Worm (Caenorhabditis elegans) whole organism, L4 larva: ENCODE measurements around the gene unc-70.

Experiments
- F10B5.3 ChIP-seq: sonication (generic microtip); optimal IDR thresholded peaks from 2 replicates; lab custom pipeline; 2016; ENCODE audit warnings: mild to moderate bottlenecking, missing genetic modification characterization, missing compliant biosample characterization
- F37D6.2 ChIP-seq: sonication (generic microtip); optimal IDR thresholded peaks from 2 replicates; lab custom pipeline; 2016; ENCODE audit warnings: mild to moderate bottlenecking, missing genetic modification characterization, missing compliant biosample characterization
- T20F7.1 ChIP-seq: fragments of 200-800 bp; sonication (Bioruptor generic); optimal IDR thresholded peaks from 2 replicates; lab custom pipeline; 2018; ENCODE audit warnings: mild to moderate bottlenecking, missing genetic modification characterization, missing compliant biosample characterization
- Y75B8A.6 ChIP-seq: fragments of 200-800 bp; sonication (Bioruptor generic); IDR thresholded peaks from 2 replicates; pipeline ENCODE4 v1.3.6; 2022; ENCODE audit warnings: missing genetic modification reagents, missing genetic modification characterization, missing compliant biosample characterization
- ZK546.5 ChIP-seq, 2 experiments: sonication (generic microtip); optimal IDR thresholded peaks; 2 replicates each; lab custom pipeline; 2017; ENCODE audit warnings: missing biosample characterization in 2 of 2, missing genetic modification characterization in 2 of 2
- aha-1 ChIP-seq: fragments of 150-350 bp; peaks from one replicate; lab custom pipeline; 2014; ENCODE audit warnings: missing biosample characterization, missing genetic modification characterization
- aly-2 ChIP-seq: sonication (generic microtip); optimal IDR thresholded peaks from 2 replicates; lab custom pipeline; 2018; ENCODE audit warnings: missing biosample characterization, missing genetic modification characterization
- attf-4 ChIP-seq: sonication (generic microtip); optimal IDR thresholded peaks from 3 replicates; lab custom pipeline; 2017; ENCODE audit warnings: missing biosample characterization, missing genetic modification characterization
- ceh-32 ChIP-seq: sonication (generic microtip); optimal IDR thresholded peaks from 2 replicates; lab custom pipeline; 2016; ENCODE audit warnings: mild to moderate bottlenecking, missing genetic modification characterization, missing compliant biosample characterization; ENCODE audit not compliant: poor library complexity
- ceh-82 ChIP-seq: sonication (generic microtip); optimal IDR thresholded peaks from 2 replicates; lab custom pipeline; 2017; ENCODE audit warnings: missing biosample characterization, missing genetic modification characterization
- daf-16 ChIP-seq, 3 experiments: sonication (generic microtip); optimal IDR thresholded peaks; 2 replicates each; lab custom pipeline; 2016 to 2017; ENCODE audit warnings: missing genetic modification characterization in 3 of 3, missing genetic modification reagents in 3 of 3, mild to moderate bottlenecking in 2 of 3, missing compliant biosample characterization in 2 of 3, missing biosample characterization in 1 of 3, moderate library complexity in 1 of 3
- daf-8 ChIP-seq: fragments of 200-800 bp; sonication (Bioruptor generic); IDR thresholded peaks from 2 replicates; pipeline ENCODE4 v1.3.6; 2022; ENCODE audit warnings: missing genetic modification characterization, missing compliant biosample characterization
- dmd-6 ChIP-seq: fragments of 200-800 bp; sonication (Bioruptor generic); IDR thresholded peaks from 2 replicates; pipeline ENCODE4 v1.3.6; 2022; ENCODE audit warnings: missing genetic modification reagents, missing genetic modification characterization, missing compliant biosample characterization
- dmd-9 ChIP-seq: fragments of 200-800 bp; sonication (Bioruptor generic); IDR thresholded peaks from 2 replicates; pipeline ENCODE4 v1.3.6; 2022; ENCODE audit warnings: missing genetic modification reagents, missing genetic modification characterization, missing compliant biosample characterization
- dpl-1 ChIP-seq: fragments of 150-350 bp; optimal IDR thresholded peaks from 2 replicates; lab custom pipeline; 2014; ENCODE audit warnings: missing biosample characterization, missing genetic modification reagents, missing genetic modification characterization
- duxl-1 ChIP-seq: sonication (generic microtip); optimal IDR thresholded peaks from 2 replicates; lab custom pipeline; 2016; ENCODE audit warnings: mild to moderate bottlenecking, missing genetic modification characterization, moderate library complexity, missing compliant biosample characterization; ENCODE audit not compliant: poor library complexity
- dve-1 ChIP-seq: sonication (generic microtip); optimal IDR thresholded peaks from 2 replicates; lab custom pipeline; 2017; ENCODE audit warnings: antibody characterized with exemption, mild to moderate bottlenecking, missing genetic modification characterization, missing compliant biosample characterization; ENCODE audit not compliant: insufficient read depth
- egl-27 ChIP-seq: sonication (generic microtip); optimal IDR thresholded peaks from 3 replicates; lab custom pipeline; 2017; ENCODE audit warnings: missing biosample characterization, missing genetic modification reagents, missing genetic modification characterization
- hlh-11 ChIP-seq: fragments of 200-800 bp; sonication (Bioruptor generic); optimal IDR thresholded peaks from 2 replicates; lab custom pipeline; 2018; ENCODE audit warnings: mild to moderate bottlenecking, missing genetic modification characterization, missing compliant biosample characterization
- hlh-30 ChIP-seq: sonication (generic microtip); optimal IDR thresholded peaks from 2 replicates; lab custom pipeline; 2017; ENCODE audit warnings: antibody characterized with exemption, mild to moderate bottlenecking, missing genetic modification characterization, missing compliant biosample characterization; ENCODE audit not compliant: insufficient read depth
- hmg-1.1 ChIP-seq: fragments of 200-800 bp; sonication (Bioruptor generic); IDR thresholded peaks from 2 replicates; pipeline ENCODE4 v1.3.6; 2022; ENCODE audit warnings: missing genetic modification reagents, missing genetic modification characterization, missing compliant biosample characterization
- lim-7 ChIP-seq: fragments of 200-800 bp; sonication (Bioruptor generic); IDR thresholded peaks from 2 replicates; pipeline ENCODE4 v1.3.6; 2022; ENCODE audit warnings: missing genetic modification characterization, missing compliant biosample characterization
- lin-38 ChIP-seq: fragments of 200-800 bp; sonication (Bioruptor generic); IDR thresholded peaks from 2 replicates; pipeline ENCODE4 v1.3.6; 2022; ENCODE audit warnings: missing genetic modification reagents, missing genetic modification characterization, missing compliant biosample characterization
- madf-5 ChIP-seq, 2 experiments: fragments of 200-800 bp; sonication (Bioruptor generic); IDR thresholded peaks; 2 replicates each; pipeline ENCODE4 v1.3.6; 2022; ENCODE audit warnings: missing compliant biosample characterization in 2 of 2, missing genetic modification characterization in 2 of 2
- mdt-29 ChIP-seq: fragments of 200-800 bp; sonication (Bioruptor generic); IDR thresholded peaks from 2 replicates; pipeline ENCODE4 v1.3.6; 2022; ENCODE audit warnings: missing genetic modification reagents, missing genetic modification characterization, missing compliant biosample characterization
- mxl-2 ChIP-seq: fragments of 200-800 bp; sonication (Bioruptor generic); conservative IDR thresholded peaks from 2 replicates; pipeline ENCODE4 v1.3.6; 2022; ENCODE audit warnings: missing genetic modification reagents, missing genetic modification characterization, missing compliant biosample characterization
- nhr-102 ChIP-seq: sonication (generic microtip); optimal IDR thresholded peaks from 2 replicates; lab custom pipeline; 2016; ENCODE audit warnings: mild to moderate bottlenecking, missing genetic modification characterization, moderate library complexity, missing compliant biosample characterization
- nhr-11 ChIP-seq: fragments of 150-350 bp; optimal IDR thresholded peaks from 2 replicates; lab custom pipeline; 2014; ENCODE audit warnings: missing biosample characterization, missing genetic modification characterization
- nhr-111 ChIP-seq: fragments of 200-800 bp; sonication (Bioruptor generic); optimal IDR thresholded peaks from 2 replicates; lab custom pipeline; 2018; ENCODE audit warnings: mild to moderate bottlenecking, missing genetic modification characterization, missing compliant biosample characterization
- nhr-28 ChIP-seq: fragments of 150-350 bp; optimal IDR thresholded peaks from 2 replicates; lab custom pipeline; 2014; ENCODE audit warnings: missing biosample characterization, missing genetic modification characterization
- nhr-48 ChIP-seq: sonication (generic microtip); optimal IDR thresholded peaks from 2 replicates; lab custom pipeline; 2016; ENCODE audit warnings: mild to moderate bottlenecking, missing genetic modification characterization, missing compliant biosample characterization
- nhr-6 ChIP-seq: fragments of 150-350 bp; optimal IDR thresholded peaks from 2 replicates; lab custom pipeline; 2014; ENCODE audit warnings: missing biosample characterization, missing genetic modification characterization
- nhr-77 ChIP-seq: fragments of 150-350 bp; optimal IDR thresholded peaks from 2 replicates; lab custom pipeline; 2014; ENCODE audit warnings: missing biosample characterization, missing genetic modification characterization
- pha-4 ChIP-seq, 2 experiments: fragments of 150-350 bp in 1 of 2; fragments of 200-800 bp in 1 of 2; sonication (Bioruptor generic) in 1 of 2; IDR thresholded peaks in 1 of 2; optimal IDR thresholded peaks in 1 of 2; 2 replicates each; pipeline versions ENCODE4 v1.3.6 to Lab custom; 2014 to 2022; ENCODE audit warnings: missing genetic modification characterization in 2 of 2, missing genetic modification reagents in 2 of 2, missing biosample characterization in 1 of 2, missing compliant biosample characterization in 1 of 2
- php-3 ChIP-seq: fragments of 200-800 bp; sonication (Bioruptor generic); IDR thresholded peaks from 2 replicates; pipeline ENCODE4 v1.3.6; 2022; ENCODE audit warnings: missing genetic modification reagents, missing genetic modification characterization, missing compliant biosample characterization
- pqm-1 ChIP-seq: sonication (generic microtip); optimal IDR thresholded peaks from 2 replicates; lab custom pipeline; 2017; ENCODE audit warnings: missing biosample characterization, missing genetic modification characterization
- spr-3 ChIP-seq: fragments of 200-800 bp; sonication (Bioruptor generic); optimal IDR thresholded peaks from 2 replicates; lab custom pipeline; 2018; ENCODE audit warnings: mild to moderate bottlenecking, missing genetic modification characterization, missing compliant biosample characterization
- tag-97 ChIP-seq: fragments of 200-800 bp; sonication (Bioruptor generic); IDR thresholded peaks from 2 replicates; pipeline ENCODE4 v1.3.6; 2022; ENCODE audit warnings: missing genetic modification characterization, missing compliant biosample characterization
- tra-1 ChIP-seq: fragments of 200-800 bp; sonication (Bioruptor generic); IDR thresholded peaks from 2 replicates; pipeline ENCODE4 v1.3.6; 2022; ENCODE audit warnings: missing genetic modification reagents, missing genetic modification characterization, missing compliant biosample characterization
- unc-39 ChIP-seq: sonication (generic microtip); optimal IDR thresholded peaks from 2 replicates; lab custom pipeline; 2017; ENCODE audit warnings: missing biosample characterization, missing genetic modification characterization
- unc-62 ChIP-seq, 3 experiments: fragments of 150-350 bp in 1 of 3; sonication (generic microtip); optimal IDR thresholded peaks in 2 of 3; peaks in 1 of 3; 1 replicate in 1 of 3; 2 replicates in 2 of 3; lab custom pipeline; 2014 to 2017; ENCODE audit warnings: missing biosample characterization in 3 of 3, missing genetic modification characterization in 3 of 3, missing genetic modification reagents in 3 of 3, missing genotype in 1 of 3
- zip-11 ChIP-seq: fragments of 200-800 bp; sonication (Bioruptor generic); IDR thresholded peaks from 2 replicates; pipeline ENCODE4 v1.3.6; 2022; ENCODE audit warnings: missing genetic modification characterization, missing compliant biosample characterization
- zip-2 ChIP-seq: fragments of 150-350 bp; optimal IDR thresholded peaks from 2 replicates; lab custom pipeline; 2014; ENCODE audit warnings: missing biosample characterization, missing genetic modification characterization

unc-70 gene

ce11 chrV:6839008-6839407 is 42.1 kb upstream of the unc-70 start, which contains the start of gene hpo-8:
Gene hpo-8, plus strand, starts transcription at chrV:6839289.
- TF ChIP-seq pqm-1 (tag; lab: Kevin White, UChicago) (peak; percentile 38), nhr-6 (no peak), duxl-1 (no peak), daf-16 (GFP tag; optimal IDR thresholded peaks at IDR 0.05; lab: Kevin White, UChicago) (no peak), daf-16 (tag; optimal IDR thresholded peaks at IDR 0.05; lab: Kevin White, UChicago) (peak; percentile 7), unc-62 (GFP tag; optimal IDR thresholded peaks at IDR 0.05 in 1 of 2; lab: Kevin White, UChicago) (no peak), unc-62 (tag; optimal IDR thresholded peaks at IDR 0.05; lab: Kevin White, UChicago) (no peak), mxl-2 (GFP tag; lab: Robert Waterston, UW) (no peak), dmd-9 (GFP tag; lab: Robert Waterston, UW) (no peak), lin-38 (GFP tag; lab: Robert Waterston, UW) (no peak), tra-1 (GFP tag; lab: Robert Waterston, UW) (no peak), php-3 (GFP tag; lab: Robert Waterston, UW) (no peak), zip-11 (GFP tag; lab: Robert Waterston, UW) (no peak), nhr-77 (tag; lab: Kevin White, UChicago) (peak; percentile 37), nhr-28 (tag; lab: Kevin White, UChicago) (peak; percentile 56), hlh-11 (tag; lab: Kevin White, UChicago) (no peak), Y75B8A.6 (GFP tag; lab: Robert Waterston, UW) (no peak), nhr-48 (tag; lab: Kevin White, UChicago) (no peak), daf-8 (GFP tag; lab: Robert Waterston, UW) (no peak), dmd-6 (GFP tag; lab: Robert Waterston, UW) (no peak; the same call in 1 of the 2 replicates), ceh-82 (tag; lab: Kevin White, UChicago) (no peak), T20F7.1 (GFP tag; lab: Kevin White, UChicago) (no peak), hmg-1.1 (GFP tag; lab: Robert Waterston, UW) (no peak), dve-1 (tag; lab: Kevin White, UChicago) (peak; percentile 0)

- TF ChIP-seq zip-2 (no peak), pha-4 (GFP tag; IDR thresholded peaks at IDR 0.05; lab: Robert Waterston, UW) (no peak), pha-4 (tag; optimal IDR thresholded peaks at IDR 0.05; lab: Kevin White, UChicago) (no peak), aly-2 (no peak), ceh-32 (tag; lab: Kevin White, UChicago) (no peak), dpl-1 (GFP tag; lab: Kevin White, UChicago) (no peak), pqm-1 (tag; lab: Kevin White, UChicago) (no peak)
- TF ChIP-seq, all 104 proteins: peak for 0
These were observed 38.7 kb upstream of the unc-70 start, which contains the start of gene T15B7.1 for ce11 chrV:6842437-6842836. Gene T15B7.1, plus strand, starts transcription at chrV:6842737.

ce11 chrV:6846507-6846906 is 34.6 kb upstream of the unc-70 start, which contains the start of gene lgc-54:
Gene lgc-54, minus strand, starts transcription at chrV:6846607.
- TF ChIP-seq F37D6.2 (tag; lab: Kevin White, UChicago) (no peak), aha-1 (peak; percentile 82)

- no peak for TF ChIP-seq aly-2
- no peak for TF ChIP-seq F10B5.3 (tag; lab: Kevin White, UChicago)
- TF ChIP-seq nhr-11 (tag; lab: Kevin White, UChicago): no peak
- TF ChIP-seq F37D6.2 (tag; lab: Kevin White, UChicago): no peak
- no peak for TF ChIP-seq dve-1 (tag; lab: Kevin White, UChicago)
- TF ChIP-seq tag-97 (GFP tag; lab: Robert Waterston, UW): no peak
- no peak for TF ChIP-seq hlh-30
- TF ChIP-seq unc-39 (tag; lab: Kevin White, UChicago): no peak
- no peak for TF ChIP-seq spr-3 (GFP tag; lab: Kevin White, UChicago)
- no peak for TF ChIP-seq mdt-29
- no peak for TF ChIP-seq dmd-9 (GFP tag; lab: Robert Waterston, UW)
- no peak for TF ChIP-seq ZK546.5 (tag; optimal IDR thresholded peaks at IDR 0.05; lab: Kevin White, UChicago)
- no peak for TF ChIP-seq madf-5 (GFP tag; IDR thresholded peaks at IDR 0.05; lab: Robert Waterston, UW)
- no peak for TF ChIP-seq egl-27 (tag; lab: Kevin White, UChicago)
- TF ChIP-seq nhr-102 (tag; lab: Kevin White, UChicago): no peak
- no peak for TF ChIP-seq nhr-111 (GFP tag; lab: Kevin White, UChicago)
- TF ChIP-seq lim-7 (GFP tag; lab: Robert Waterston, UW): no peak
- TF ChIP-seq attf-4: no peak
These were observed 26.4 kb upstream of the unc-70 start, which contains the start of gene gpa-10 for ce11 chrV:6854711-6855110. Gene gpa-10, minus strand, starts transcription at chrV:6854811.
